Worm (Caenorhabditis elegans): ENCODE measurements around the gene K08D8.6.

- TF ChIP-seq tbx-2 (tag; optimal IDR thresholded peaks at IDR 0.05) (no peak), ceh-31 (tag; optimal IDR thresholded peaks at IDR 0.05) (no peak), pag-3 (tag; optimal IDR thresholded peaks at IDR 0.05; ENCODE audit: borderline replicate concordance) (no peak), pha-4 (tag; optimal IDR thresholded peaks at IDR 0.05) (no peak), dve-1 (tag; optimal IDR thresholded peaks at IDR 0.05) (no peak), pqm-1 (tag; optimal IDR thresholded peaks at IDR 0.05) (no peak)
Observed at ce11 chrIV:12879557-12879956, 10.8 kb downstream of the K08D8.6 start, which contains the start of gene ZK896.5.

All from whole organism, late embryonic.